Fruit fly (Drosophila melanogaster) Kc167 (cell line): Measurements from ENCODE around the gene Sfp33A2.

Experiments
- Sin3A ChIP-seq: fragments of >200 bp; optimal IDR thresholded peaks from 2 replicates; lab custom pipeline; 2018; ENCODE audit warnings: missing external identifiers
- h ChIP-seq: fragments of >200 bp; optimal IDR thresholded peaks from 3 replicates; lab custom pipeline; 2018; ENCODE audit warnings: missing external identifiers

dm6 chr2L:11837413-11837812 is at the start of gene Sfp33A2:
- TF ChIP-seq h (lab: Kevin White, UChicago) = no peak
- TF ChIP-seq Sin3A = no peak
